Fruit fly (Drosophila melanogaster) whole organism, pupa: ENCODE data around the gene Acbp1.

Experiments
- Pif1B ChIP-seq: fragments of 200-800 bp; sonication (Bioruptor generic); optimal IDR thresholded peaks from 3 replicates; lab custom pipeline; 2016; ENCODE audit warnings: missing biosample characterization, missing genetic modification characterization
- Snoo ChIP-seq: fragments of 200-800 bp; sonication (Bioruptor generic); optimal IDR thresholded peaks from 3 replicates; lab custom pipeline; 2017; ENCODE audit warnings: missing biosample characterization, mild to moderate bottlenecking, missing genetic modification characterization, inconsistent platforms

DNA sequence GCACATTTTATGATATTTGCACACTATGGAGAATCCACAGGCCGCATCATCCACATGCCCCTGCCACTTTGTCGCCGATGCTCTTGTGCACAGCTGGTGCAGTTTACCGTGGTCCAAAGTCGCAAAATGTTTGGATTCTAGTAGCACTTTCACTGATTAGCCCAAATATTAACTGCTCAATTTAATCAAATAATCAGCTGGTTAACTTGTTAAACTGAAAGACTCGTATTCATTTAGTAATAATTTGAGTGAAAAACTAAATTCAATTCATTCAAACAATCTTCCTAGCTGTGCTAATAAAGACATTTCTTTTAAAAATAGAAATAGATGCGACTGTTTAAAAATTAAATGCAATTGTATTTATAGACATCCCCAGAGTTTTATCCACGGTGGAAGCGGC lies 5.8 kb upstream of the Acbp1 start:
- TF ChIP-seq Snoo (tag; lab: Kevin White, UChicago) (no peak), Pif1B (GFP tag; lab: Kevin White, UChicago) (no peak)
